Fruit fly (Drosophila melanogaster): ENCODE measurements around the gene Prosalpha4T1.

dm6 chr3R:20723491-20723890 lies 25.4 kb downstream of the Prosalpha4T1 start:
- TF ChIP-seq h (optimal IDR thresholded peaks at IDR 0.05) (no peak), insv (optimal IDR thresholded peaks at IDR 0.05) (no peak), Sin3A (optimal IDR thresholded peaks at IDR 0.05) (no peak), psq (optimal IDR thresholded peaks at IDR 0.05) (no peak)

All from Kc167 (cell line).